Worm (Caenorhabditis elegans) whole organism, young adult: ENCODE data around the gene gur-3.

Experiments used
- B0019.2 ChIP-seq: fragments of 200-800 bp; sonication (Bioruptor generic); conservative IDR thresholded peaks from 2 replicates; pipeline ENCODE4 v1.3.6; 2022; ENCODE audit warnings: missing genetic modification reagents, missing genetic modification characterization, missing compliant biosample characterization
- B0035.1 ChIP-seq: sonication (generic microtip); optimal IDR thresholded peaks from 2 replicates; lab custom pipeline; 2016; ENCODE audit warnings: missing genetic modification characterization, mild to moderate bottlenecking, missing compliant biosample characterization, missing genotype, missing genetic modification reagents
- B0261.1 ChIP-seq: sonication (generic microtip); optimal IDR thresholded peaks from 2 replicates; lab custom pipeline; 2016; ENCODE audit warnings: mild to moderate bottlenecking, missing genetic modification characterization, moderate library complexity, missing compliant biosample characterization
- D2030.7 ChIP-seq: fragments of 200-800 bp; sonication (Bioruptor generic); IDR thresholded peaks from 2 replicates; pipeline ENCODE4 v1.3.6; 2022; ENCODE audit warnings: missing genetic modification reagents, missing genetic modification characterization, missing compliant biosample characterization
- F23B12.7 ChIP-seq: sonication (generic microtip); optimal IDR thresholded peaks from 2 replicates; lab custom pipeline; 2017; ENCODE audit warnings: missing genetic modification characterization, mild to moderate bottlenecking, missing compliant biosample characterization, antibody characterized with exemption, moderate library complexity; ENCODE audit not compliant: insufficient read depth
- F33H1.4 ChIP-seq: fragments of 200-800 bp; sonication (Bioruptor generic); IDR thresholded peaks from 2 replicates; pipeline ENCODE4 v1.3.6; 2022; ENCODE audit warnings: missing genetic modification reagents, missing genetic modification characterization, missing compliant biosample characterization
- F37B4.10 ChIP-seq: fragments of 200-800 bp; sonication (Bioruptor generic); IDR thresholded peaks from 2 replicates; pipeline ENCODE4 v1.3.6; 2022; ENCODE audit warnings: missing genetic modification characterization, missing compliant biosample characterization
- F39B2.1 ChIP-seq: fragments of 200-800 bp; sonication (Bioruptor generic); IDR thresholded peaks from 2 replicates; pipeline ENCODE4 v1.3.6; 2022; ENCODE audit warnings: missing genetic modification reagents, missing genetic modification characterization, missing compliant biosample characterization
- F52B5.7 ChIP-seq: sonication (generic microtip); optimal IDR thresholded peaks from 2 replicates; lab custom pipeline; 2016; ENCODE audit warnings: mild to moderate bottlenecking, missing genetic modification characterization, missing compliant biosample characterization
- F55B11.4 ChIP-seq: sonication (generic microtip); optimal IDR thresholded peaks from 2 replicates; lab custom pipeline; 2016; ENCODE audit warnings: missing compliant biosample characterization, missing genetic modification characterization, borderline replicate concordance; ENCODE audit not compliant: insufficient read depth
- K11D2.4 ChIP-seq: fragments of 200-800 bp; sonication (Bioruptor generic); IDR thresholded peaks from 2 replicates; pipeline ENCODE4 v1.3.6; 2022; ENCODE audit warnings: missing genetic modification reagents, missing genetic modification characterization, missing compliant biosample characterization
- T26A5.8 ChIP-seq: sonication (generic microtip); optimal IDR thresholded peaks from 2 replicates; lab custom pipeline; 2016; ENCODE audit warnings: missing genetic modification characterization, missing compliant biosample characterization
- Y53F4B.3 ChIP-seq: fragments of 200-800 bp; sonication (Bioruptor generic); IDR thresholded peaks from 2 replicates; pipeline ENCODE4 v1.3.6; 2022; ENCODE audit warnings: missing genetic modification reagents, missing genetic modification characterization, missing compliant biosample characterization
- Y79H2A.3 ChIP-seq: fragments of 200-800 bp; sonication (Bioruptor generic); conservative IDR thresholded peaks from 2 replicates; pipeline ENCODE4 v1.3.6; 2022; ENCODE audit warnings: missing genetic modification reagents, missing genetic modification characterization, missing compliant biosample characterization
- ZK185.1 ChIP-seq: sonication (generic microtip); optimal IDR thresholded peaks from 2 replicates; lab custom pipeline; 2016; ENCODE audit warnings: mild to moderate bottlenecking, missing genetic modification characterization, missing compliant biosample characterization; ENCODE audit not compliant: poor library complexity, severe bottlenecking
- ama-1 ChIP-seq, 3 experiments: fragments of 150-350 bp in 1 of 3; sonication (generic microtip) in 2 of 3; optimal IDR thresholded peaks; 2 replicates each; lab custom pipeline; 2014 to 2018; ENCODE audit warnings: missing biosample characterization in 2 of 3, missing genetic modification characterization in 2 of 3, missing genetic modification reagents in 2 of 3
- atf-7 ChIP-seq: sonication (generic microtip); optimal IDR thresholded peaks from 2 replicates; lab custom pipeline; 2017; ENCODE audit warnings: mild to moderate bottlenecking, missing genetic modification characterization, missing compliant biosample characterization
- cebp-2 ChIP-seq: fragments of 200-800 bp; sonication (Bioruptor generic); IDR thresholded peaks from 2 replicates; pipeline ENCODE4 v1.3.6; 2022; ENCODE audit warnings: missing genetic modification characterization, missing compliant biosample characterization
- ceh-40 ChIP-seq: fragments of 200-800 bp; sonication (Bioruptor generic); IDR thresholded peaks from 2 replicates; pipeline ENCODE4 v1.3.6; 2022; ENCODE audit warnings: missing genetic modification characterization, missing compliant biosample characterization
- ceh-58 ChIP-seq: fragments of 200-800 bp; sonication (Bioruptor generic); IDR thresholded peaks from 2 replicates; pipeline ENCODE4 v1.3.6; 2022; ENCODE audit warnings: missing genetic modification characterization, missing compliant biosample characterization
- egl-18 ChIP-seq: fragments of 200-800 bp; sonication (Bioruptor generic); IDR thresholded peaks from 2 replicates; pipeline ENCODE4 v1.3.6; 2022; ENCODE audit warnings: missing genetic modification reagents, missing genetic modification characterization, missing compliant biosample characterization
- egl-44 ChIP-seq: fragments of 200-800 bp; sonication (Bioruptor generic); IDR thresholded peaks from 2 replicates; pipeline ENCODE4 v1.3.6; 2022; ENCODE audit warnings: missing genetic modification reagents, missing genetic modification characterization, missing compliant biosample characterization
- gei-17 ChIP-seq: fragments of 200-800 bp; sonication (Bioruptor generic); optimal IDR thresholded peaks from 2 replicates; lab custom pipeline; 2018; ENCODE audit warnings: mild to moderate bottlenecking, missing genetic modification characterization, missing compliant biosample characterization
- him-1 ChIP-seq: sonication (generic microtip); optimal IDR thresholded peaks from 2 replicates; lab custom pipeline; 2016; ENCODE audit warnings: missing genotype, missing genetic modification reagents, missing genetic modification characterization, missing compliant biosample characterization
- hlh-26 ChIP-seq: fragments of 200-800 bp; sonication (Bioruptor generic); conservative IDR thresholded peaks from 2 replicates; pipeline ENCODE4 v1.3.6; 2022; ENCODE audit warnings: missing genetic modification reagents, missing genetic modification characterization, missing compliant biosample characterization
- hrde-1 ChIP-seq: sonication (generic microtip); optimal IDR thresholded peaks from 2 replicates; lab custom pipeline; 2016; ENCODE audit warnings: missing genetic modification characterization, mild to moderate bottlenecking, missing compliant biosample characterization, moderate library complexity, missing genotype, missing genetic modification reagents, borderline replicate concordance
- lin-26 ChIP-seq: fragments of 200-800 bp; sonication (Bioruptor generic); IDR thresholded peaks from 2 replicates; pipeline ENCODE4 v1.3.6; 2022; ENCODE audit warnings: missing genetic modification reagents, missing genetic modification characterization, missing compliant biosample characterization
- lin-35 ChIP-seq, 3 experiments: fragments of 150-350 bp in 2 of 3; sonication (generic microtip) in 1 of 3; optimal IDR thresholded peaks; 2 replicates each; lab custom pipeline; 2014 to 2018; ENCODE audit warnings: missing biosample characterization in 3 of 3, missing genetic modification characterization in 3 of 3, missing genetic modification reagents in 3 of 3
- lin-40 ChIP-seq: sonication (generic microtip); optimal IDR thresholded peaks from 2 replicates; lab custom pipeline; 2016; ENCODE audit warnings: missing genetic modification characterization, mild to moderate bottlenecking, missing compliant biosample characterization, missing genotype, missing genetic modification reagents
- lin-54 ChIP-seq: fragments of 200-800 bp; sonication (Bioruptor generic); optimal IDR thresholded peaks from 2 replicates; lab custom pipeline; 2018; ENCODE audit warnings: mild to moderate bottlenecking, missing genetic modification characterization, missing compliant biosample characterization
- lir-1 ChIP-seq: fragments of 200-800 bp; sonication (Bioruptor generic); conservative IDR thresholded peaks from 2 replicates; pipeline ENCODE4 v1.3.6; 2022; ENCODE audit warnings: missing genetic modification reagents, missing genetic modification characterization, missing compliant biosample characterization
- madf-3 ChIP-seq: fragments of 200-800 bp; sonication (Bioruptor generic); IDR thresholded peaks from 2 replicates; pipeline ENCODE4 v1.3.6; 2022; ENCODE audit warnings: missing genetic modification reagents, missing genetic modification characterization, missing compliant biosample characterization
- mel-28 ChIP-seq: sonication (generic microtip); optimal IDR thresholded peaks from 2 replicates; lab custom pipeline; 2016; ENCODE audit warnings: borderline replicate concordance, mild to moderate bottlenecking, missing genetic modification characterization, missing compliant biosample characterization
- nhr-120 ChIP-seq: fragments of 200-800 bp; sonication (Bioruptor generic); IDR thresholded peaks from 2 replicates; pipeline ENCODE4 v1.3.6; 2022; ENCODE audit warnings: missing genetic modification characterization, missing compliant biosample characterization
- nhr-27 ChIP-seq: fragments of 200-800 bp; sonication (Bioruptor generic); optimal IDR thresholded peaks from 2 replicates; lab custom pipeline; 2018; ENCODE audit warnings: mild to moderate bottlenecking, missing genetic modification characterization, moderate library complexity, missing compliant biosample characterization
- nhr-90 ChIP-seq: sonication (generic microtip); optimal IDR thresholded peaks from 2 replicates; lab custom pipeline; 2016; ENCODE audit warnings: missing genotype, mild to moderate bottlenecking, missing genetic modification characterization, missing compliant biosample characterization
- pha-4 ChIP-seq: fragments of 150-350 bp; sonication (generic microtip); optimal IDR thresholded peaks from 2 replicates; lab custom pipeline; 2014; ENCODE audit warnings: missing biosample characterization, missing genetic modification reagents, missing genetic modification characterization
- snpc-1.1 ChIP-seq: sonication (generic microtip); optimal IDR thresholded peaks from 2 replicates; lab custom pipeline; 2017; ENCODE audit warnings: missing genetic modification characterization, mild to moderate bottlenecking, missing compliant biosample characterization, antibody characterized with exemption, moderate library complexity, missing genotype, missing genetic modification reagents; ENCODE audit not compliant: insufficient read depth
- snpc-1.3 ChIP-seq: sonication (generic microtip); optimal IDR thresholded peaks from 2 replicates; lab custom pipeline; 2017; ENCODE audit warnings: missing genetic modification characterization, mild to moderate bottlenecking, missing compliant biosample characterization, antibody characterized with exemption, moderate library complexity, missing genotype, missing genetic modification reagents; ENCODE audit not compliant: insufficient read depth
- somi-1 ChIP-seq: fragments of 200-800 bp; sonication (Bioruptor generic); optimal IDR thresholded peaks from 2 replicates; lab custom pipeline; 2018; ENCODE audit warnings: mild to moderate bottlenecking, missing genetic modification characterization, missing compliant biosample characterization
- sptf-2 ChIP-seq: fragments of 200-800 bp; sonication (Bioruptor generic); optimal IDR thresholded peaks from 2 replicates; lab custom pipeline; 2018; ENCODE audit warnings: mild to moderate bottlenecking, missing genetic modification characterization, missing compliant biosample characterization
- unc-130 ChIP-seq: sonication (generic microtip); optimal IDR thresholded peaks from 2 replicates; lab custom pipeline; 2016; ENCODE audit warnings: missing genetic modification reagents, missing genetic modification characterization, missing compliant biosample characterization
- zfh-2 ChIP-seq: fragments of 200-800 bp; sonication (Bioruptor generic); conservative IDR thresholded peaks from 2 replicates; pipeline ENCODE4 v1.3.6; 2022; ENCODE audit warnings: missing genetic modification reagents, missing genetic modification characterization, missing compliant biosample characterization
- ztf-22 ChIP-seq: fragments of 200-800 bp; sonication (Bioruptor generic); optimal IDR thresholded peaks from 2 replicates; lab custom pipeline; 2018; ENCODE audit warnings: mild to moderate bottlenecking, missing genetic modification characterization, moderate library complexity, missing compliant biosample characterization
- ztf-25 ChIP-seq: fragments of 200-800 bp; sonication (Bioruptor generic); IDR thresholded peaks from 2 replicates; pipeline ENCODE4 v1.3.6; 2022; ENCODE audit warnings: missing genetic modification reagents, missing genetic modification characterization, missing compliant biosample characterization
- ztf-26 ChIP-seq: sonication (generic microtip); optimal IDR thresholded peaks from 2 replicates; lab custom pipeline; 2017; ENCODE audit warnings: missing genetic modification characterization, missing compliant biosample characterization
- ztf-3 ChIP-seq: fragments of 200-800 bp; sonication (Bioruptor generic); optimal IDR thresholded peaks from 2 replicates; lab custom pipeline; 2018; ENCODE audit warnings: mild to moderate bottlenecking, missing genetic modification characterization, missing compliant biosample characterization
- ztf-6 ChIP-seq: fragments of 200-800 bp; sonication (Bioruptor generic); IDR thresholded peaks from 2 replicates; pipeline ENCODE4 v1.3.6; 2022; ENCODE audit warnings: missing genetic modification reagents, missing genetic modification characterization, missing compliant biosample characterization

The gur-3 gene

ce11 chrX:10377663-10378062, 28.4 kb downstream of the gur-3 start (continued):
- TF ChIP-seq ztf-22 (GFP tag; lab: Kevin White, UChicago) (no peak), pha-4 (tag; lab: Kevin White, UChicago) (no peak), ceh-58 (GFP tag; lab: Robert Waterston, UW) (no peak), F39B2.1 (GFP tag; lab: Robert Waterston, UW) (no peak), egl-44 (no peak), T26A5.8 (tag; lab: Kevin White, UChicago) (no peak), egl-18 (GFP tag; lab: Robert Waterston, UW) (no peak), lin-40 (tag; lab: Kevin White, UChicago) (peak; percentile 92), K11D2.4 (peak; percentile 42; the same call in 1 of the 2 replicates), lin-26 (GFP tag; lab: Robert Waterston, UW) (no peak), lir-1 (GFP tag; lab: Robert Waterston, UW) (no peak; the same call in 1 of the 2 replicates), nhr-27 (tag; lab: Kevin White, UChicago) (no peak), hlh-26 (no peak), F23B12.7 (tag; lab: Kevin White, UChicago) (peak; percentile 26), ZK185.1 (tag; lab: Kevin White, UChicago) (peak; percentile 13), snpc-1.1 (tag; lab: Kevin White, UChicago) (no peak), F37B4.10 (GFP tag; lab: Robert Waterston, UW) (no peak), hrde-1 (tag; lab: Kevin White, UChicago) (no peak), ama-1 (optimal IDR thresholded peaks at IDR 0.05; lab: Kevin White, UChicago) (no peak), ama-1 (GFP tag; optimal IDR thresholded peaks at IDR 0.05; lab: Kevin White, UChicago) (no peak), him-1 (tag; lab: Kevin White, UChicago) (no peak), zfh-2 (GFP tag; lab: Robert Waterston, UW) (peak; percentile 85), ztf-25 (GFP tag; lab: Robert Waterston, UW) (no peak), ztf-3 (GFP tag; lab: Kevin White, UChicago) (no peak), unc-130 (GFP tag; lab: Kevin White, UChicago) (no peak), ztf-26 (tag; lab: Kevin White, UChicago) (peak; percentile 65), B0019.2 (GFP tag; lab: Robert Waterston, UW) (no peak), F33H1.4 (GFP tag; lab: Robert Waterston, UW) (no peak), sptf-2 (GFP tag; lab: Kevin White, UChicago) (no peak), madf-3 (GFP tag; lab: Robert Waterston, UW) (no peak), cebp-2 (no peak), ceh-40 (GFP tag; lab: Robert Waterston, UW) (no peak), atf-7 (tag; lab: Kevin White, UChicago) (peak; percentile 11), D2030.7 (GFP tag; lab: Robert Waterston, UW) (no peak), B0261.1 (tag; lab: Kevin White, UChicago) (no peak), F55B11.4 (tag; lab: Kevin White, UChicago) (no peak), nhr-90 (no peak), nhr-120 (no peak), ztf-6 (no peak), lin-54 (GFP tag; lab: Kevin White, UChicago) (no peak), Y53F4B.3 (GFP tag; lab: Robert Waterston, UW) (no peak), B0035.1 (tag; lab: Kevin White, UChicago) (no peak), somi-1 (GFP tag; lab: Kevin White, UChicago) (peak; percentile 33), Y79H2A.3 (GFP tag; lab: Robert Waterston, UW) (no peak), gei-17 (peak; percentile 31), snpc-1.3 (tag; lab: Kevin White, UChicago) (no peak), F52B5.7 (tag; lab: Kevin White, UChicago) (no peak), mel-28 (tag; lab: Kevin White, UChicago) (no peak), lin-35 (GFP tag; optimal IDR thresholded peaks at IDR 0.05; lab: Kevin White, UChicago) (no peak)
